Worm (Caenorhabditis elegans): Measurements from ENCODE around the gene gei-13.

Gene gei-13

DNA sequence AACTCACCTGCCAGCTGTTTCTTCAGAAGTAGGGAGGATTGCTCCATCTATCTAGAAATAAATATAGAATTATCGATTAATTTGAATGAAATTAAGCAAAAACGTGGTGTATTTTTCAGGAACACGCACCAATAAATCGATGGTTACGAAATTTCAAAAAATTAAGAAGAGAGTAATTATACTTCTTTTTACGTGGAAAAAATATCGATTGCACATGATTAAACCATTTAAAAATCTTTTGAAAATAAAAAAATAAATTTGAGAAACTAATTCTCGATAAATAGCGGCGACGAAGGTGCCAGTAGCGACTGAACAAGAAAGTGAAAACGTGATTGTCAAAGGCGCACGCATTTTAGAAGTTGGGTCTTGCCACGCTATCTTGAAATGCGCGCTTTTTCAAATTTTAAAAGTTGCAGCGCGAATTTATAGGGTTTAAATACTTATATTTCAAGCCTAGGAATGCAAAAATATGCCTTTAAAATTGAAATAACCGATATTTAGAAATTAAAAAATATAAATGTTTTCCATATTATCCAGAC, 5.7 kb downstream of the gei-13 start, which contains the start of gene ubc-7 (continued):
- TF ChIP-seq elt-1 (tag; optimal IDR thresholded peaks at IDR 0.05) (no peak), lin-39 (tag; optimal IDR thresholded peaks at IDR 0.05) (no peak), dmd-4 (tag; optimal IDR thresholded peaks at IDR 0.05) (no peak), peb-1 (tag; optimal IDR thresholded peaks at IDR 0.05) (no peak), snpc-4 (tag; optimal IDR thresholded peaks at IDR 0.05) (peak; percentile 39), F13H6.1 (tag; optimal IDR thresholded peaks at IDR 0.05) (peak; percentile 64), blmp-1 (tag; optimal IDR thresholded peaks at IDR 0.05; ENCODE audit: insufficient read depth) (peak; percentile 97), sem-4 (tag; optimal IDR thresholded peaks at IDR 0.05) (peak; percentile 59), nhr-12 (tag; optimal IDR thresholded peaks at IDR 0.05) (no peak), nhr-237 (tag; optimal IDR thresholded peaks at IDR 0.05) (no peak), nhr-23 (tag; optimal IDR thresholded peaks at IDR 0.05) (no peak), skn-1 (tag; optimal IDR thresholded peaks at IDR 0.05) (peak; percentile 60), lsy-2 (tag; optimal IDR thresholded peaks at IDR 0.05) (peak; percentile 61 to 92)

ce11 chrIII:9629855-9630254, 7.1 kb downstream of the gei-13 start, which contains the start of gene rpac-19:
Gene rpac-19 (minus strand): TSS chrIII:9629885.
- no peak for TF ChIP-seq nhr-21 (tag; optimal IDR thresholded peaks at IDR 0.05)
- TF ChIP-seq dmd-4 (tag; optimal IDR thresholded peaks at IDR 0.05) = no peak
- no peak for TF ChIP-seq mbf-1 (tag; optimal IDR thresholded peaks at IDR 0.05)
- TF ChIP-seq C34F6.9 (tag; optimal IDR thresholded peaks at IDR 0.05) = peak; percentile 63
- no peak for TF ChIP-seq nhr-10 (tag; optimal IDR thresholded peaks at IDR 0.05)
- TF ChIP-seq nhr-129 (tag; optimal IDR thresholded peaks at IDR 0.05) = peak; percentile 35
- peak; percentile 66 for TF ChIP-seq skn-1 (tag; optimal IDR thresholded peaks at IDR 0.05)
- peak; percentile 4 for TF ChIP-seq fos-1 (tag; optimal IDR thresholded peaks at IDR 0.05)
- TF ChIP-seq lin-11 (tag; optimal IDR thresholded peaks at IDR 0.05) = no peak
- no peak for TF ChIP-seq unc-62 (GFP tag; optimal IDR thresholded peaks at IDR 0.05)
- no peak for TF ChIP-seq elt-1 (tag; optimal IDR thresholded peaks at IDR 0.05)
- no peak for TF ChIP-seq peb-1 (tag; optimal IDR thresholded peaks at IDR 0.05)
- TF ChIP-seq alr-1 (tag; optimal IDR thresholded peaks at IDR 0.05) = no peak
- peak; percentile 19 for TF ChIP-seq nhr-237 (tag; optimal IDR thresholded peaks at IDR 0.05)
- peak; percentile 85 for TF ChIP-seq sma-3 (GFP tag; optimal IDR thresholded peaks at IDR 0.05)
- peak in 1 of 2 experiments; percentile 76 for TF ChIP-seq lsy-2 (tag; optimal IDR thresholded peaks at IDR 0.05)
- peak; percentile 57 for TF ChIP-seq unc-55 (GFP tag; optimal IDR thresholded peaks at IDR 0.05)
- no peak for TF ChIP-seq ceh-82 (tag; optimal IDR thresholded peaks at IDR 0.05)
- no peak for TF ChIP-seq elt-3 (tag; optimal IDR thresholded peaks at IDR 0.05)
- peak; percentile 72 for TF ChIP-seq F13H6.1 (tag; optimal IDR thresholded peaks at IDR 0.05)
- TF ChIP-seq Y55F3AM.14 (GFP tag; optimal IDR thresholded peaks at IDR 0.05) = peak; percentile 17
- TF ChIP-seq R02D3.7 (tag; optimal IDR thresholded peaks at IDR 0.05) = no peak
- peak; percentile 55 for TF ChIP-seq ztf-4 (tag; optimal IDR thresholded peaks at IDR 0.05)
- no peak for TF ChIP-seq unc-39 (tag; optimal IDR thresholded peaks at IDR 0.05)
- TF ChIP-seq sma-9 (GFP tag; optimal IDR thresholded peaks at IDR 0.05) = peak; percentile 69
- TF ChIP-seq sma-9 (tag; optimal IDR thresholded peaks at IDR 0.05) = no peak
- peak; percentile 80 for TF ChIP-seq gmeb-1 (tag; optimal IDR thresholded peaks at IDR 0.05)
- TF ChIP-seq nhr-25 (tag; optimal IDR thresholded peaks at IDR 0.05) = peak; percentile 58
- peak; percentile 72 for TF ChIP-seq lin-13 (GFP tag; optimal IDR thresholded peaks at IDR 0.05)
- TF ChIP-seq ama-1 (optimal IDR thresholded peaks at IDR 0.05) = peak; percentile 64
- TF ChIP-seq egl-27 (tag; optimal IDR thresholded peaks at IDR 0.05) = peak; percentile 6
- peak; percentile 75 for TF ChIP-seq crh-2 (tag; optimal IDR thresholded peaks at IDR 0.05)
- peak; percentile 77 for TF ChIP-seq sem-4 (tag; optimal IDR thresholded peaks at IDR 0.05)

DNA sequence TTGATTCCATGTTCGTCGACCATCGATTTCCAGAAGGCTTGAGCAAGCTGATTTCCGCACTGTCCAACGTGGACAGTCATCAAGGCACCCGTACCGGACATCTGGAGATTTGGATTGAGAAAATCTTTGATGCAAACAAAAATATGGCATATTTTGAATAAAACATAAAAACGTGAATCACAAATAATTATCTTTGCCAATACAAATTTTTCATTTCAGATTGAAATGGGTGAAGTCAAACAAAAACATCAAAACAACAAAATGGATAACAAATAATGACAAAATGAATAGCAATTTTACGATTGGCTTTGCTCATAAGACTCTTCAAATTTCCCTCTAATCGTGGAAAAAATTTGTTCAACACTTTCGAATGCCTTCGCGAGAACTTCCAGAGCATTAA, 7.9 kb downstream of the gei-13 start, which contains the start of gene tbg-1:
Gene tbg-1 (minus strand): TSS at position 101 of the 400 bp plus-strand sequence.
- TF ChIP-seq peb-1 (tag; optimal IDR thresholded peaks at IDR 0.05) = no peak
- no peak for TF ChIP-seq ceh-16 (tag; optimal IDR thresholded peaks at IDR 0.05)
- no peak for TF ChIP-seq nhr-6 (tag; optimal IDR thresholded peaks at IDR 0.05)
- no peak for TF ChIP-seq skn-1 (tag; optimal IDR thresholded peaks at IDR 0.05)
- TF ChIP-seq nhr-10 (tag; optimal IDR thresholded peaks at IDR 0.05) = no peak
- TF ChIP-seq aly-2 (tag; optimal IDR thresholded peaks at IDR 0.05) = no peak
- TF ChIP-seq zag-1 (tag; optimal IDR thresholded peaks at IDR 0.05) = no peak
- TF ChIP-seq nhr-237 (tag; optimal IDR thresholded peaks at IDR 0.05) = no peak
- no peak for TF ChIP-seq lin-39 (tag; optimal IDR thresholded peaks at IDR 0.05)
- TF ChIP-seq nhr-129 (tag; optimal IDR thresholded peaks at IDR 0.05) = no peak
- TF ChIP-seq lin-13 (GFP tag; optimal IDR thresholded peaks at IDR 0.05) = no peak
- no peak for TF ChIP-seq sem-4 (tag; optimal IDR thresholded peaks at IDR 0.05)
- no peak for TF ChIP-seq nhr-23 (tag; optimal IDR thresholded peaks at IDR 0.05)
- no peak for TF ChIP-seq gmeb-1 (tag; optimal IDR thresholded peaks at IDR 0.05)
- no peak for TF ChIP-seq blmp-1 (tag; optimal IDR thresholded peaks at IDR 0.05; ENCODE audit: insufficient read depth)
- TF ChIP-seq Y55F3AM.14 (GFP tag; optimal IDR thresholded peaks at IDR 0.05) = no peak
- no peak for TF ChIP-seq ztf-1 (GFP tag; conservative IDR thresholded peaks at IDR 0.05)
- no peak for TF ChIP-seq unc-62 (GFP tag; optimal IDR thresholded peaks at IDR 0.05)
- no peak for TF ChIP-seq C34F6.9 (tag; optimal IDR thresholded peaks at IDR 0.05)
